Worm (Caenorhabditis elegans): ENCODE measurements around the gene T05D4.5.

ce11 chrIII:13555234-13555633 is 25.4 kb upstream of the T05D4.5 start, which contains the start of gene scav-2:
- TF ChIP-seq dve-1 (tag; optimal IDR thresholded peaks at IDR 0.05) (no peak), pax-1 (tag; optimal IDR thresholded peaks at IDR 0.05) (no peak), lin-11 (tag; optimal IDR thresholded peaks at IDR 0.05) (no peak), hlh-6 (tag; optimal IDR thresholded peaks at IDR 0.05) (no peak), ceh-2 (tag; optimal IDR thresholded peaks at IDR 0.05) (no peak), madf-2 (tag; optimal IDR thresholded peaks at IDR 0.05) (no peak), rnt-1 (tag; optimal IDR thresholded peaks at IDR 0.05) (no peak), pha-2 (tag; optimal IDR thresholded peaks at IDR 0.05) (no peak), pha-4 (tag; optimal IDR thresholded peaks at IDR 0.05) (no peak), nhr-11 (tag; optimal IDR thresholded peaks at IDR 0.05) (no peak), pat-9 (tag; optimal IDR thresholded peaks at IDR 0.05) (no peak)

All from whole organism, late embryonic.